Fruit fly (Drosophila melanogaster) whole organism, prepupa: ENCODE data around the gene CG14441.

Source experiments
- Blimp-1 ChIP-seq: fragments of 200-800 bp; sonication (Bioruptor generic); optimal IDR thresholded peaks from 3 replicates; lab custom pipeline; 2017; ENCODE audit warnings: missing biosample characterization, missing genetic modification characterization, mild to moderate bottlenecking, moderate library complexity, missing genetic modification reagents
- CG10631 ChIP-seq: fragments of 200-800 bp; sonication (Bioruptor generic); optimal IDR thresholded peaks from 2 replicates; lab custom pipeline; 2016; ENCODE audit warnings: missing biosample characterization, missing genetic modification characterization
- CG10669 ChIP-seq: fragments of 200-800 bp; sonication (Bioruptor generic); optimal IDR thresholded peaks from 3 replicates; lab custom pipeline; 2018; ENCODE audit warnings: missing biosample characterization, mild to moderate bottlenecking, missing genetic modification characterization, moderate library complexity
- CG11294 ChIP-seq: fragments of 200-800 bp; sonication (Bioruptor generic); IDR thresholded peaks from 2 replicates; pipeline ENCODE4 v1.3.6; 2022; ENCODE audit warnings: missing biosample characterization, missing genetic modification characterization
- CG11762 ChIP-seq: fragments of 200-800 bp; sonication (Bioruptor generic); optimal IDR thresholded peaks from 3 replicates; lab custom pipeline; 2016; ENCODE audit warnings: missing biosample characterization, missing genetic modification characterization; ENCODE audit not compliant: insufficient read depth
- CG11902 ChIP-seq: fragments of 200-800 bp; sonication (Bioruptor generic); optimal IDR thresholded peaks from 3 replicates; lab custom pipeline; 2016; ENCODE audit warnings: missing biosample characterization, missing genetic modification characterization
- CG15336 ChIP-seq: fragments of 200-800 bp; sonication (Bioruptor generic); IDR thresholded peaks from 2 replicates; pipeline ENCODE4 v1.3.6; 2022; ENCODE audit warnings: missing biosample characterization, missing genetic modification characterization
- CG16779 ChIP-seq: fragments of 200-800 bp; sonication (Bioruptor generic); optimal IDR thresholded peaks from 3 replicates; lab custom pipeline; 2017; ENCODE audit warnings: missing biosample characterization, mild to moderate bottlenecking, missing genetic modification characterization
- CG31627 ChIP-seq: fragments of 200-800 bp; sonication (Bioruptor generic); optimal IDR thresholded peaks from 3 replicates; lab custom pipeline; 2016; ENCODE audit warnings: missing biosample characterization, missing genetic modification characterization
- CG32006 ChIP-seq: fragments of 200-800 bp; sonication (Bioruptor generic); optimal IDR thresholded peaks from 3 replicates; lab custom pipeline; 2017; ENCODE audit warnings: missing biosample characterization, mild to moderate bottlenecking, missing genetic modification characterization
- CG3919 ChIP-seq: fragments of 200-800 bp; sonication (Bioruptor generic); optimal IDR thresholded peaks from 3 replicates; lab custom pipeline; 2016; ENCODE audit warnings: missing biosample characterization, missing genetic modification characterization
- CG4318 ChIP-seq: fragments of 200-800 bp; sonication (Bioruptor generic); optimal IDR thresholded peaks from 3 replicates; lab custom pipeline; 2017; ENCODE audit warnings: missing biosample characterization, mild to moderate bottlenecking, missing genetic modification characterization
- CG6163 ChIP-seq: fragments of 200-800 bp; sonication (Bioruptor generic); IDR thresholded peaks from 3 replicates; pipeline ENCODE4 v1.3.6; 2022; ENCODE audit warnings: missing biosample characterization, missing genetic modification characterization
- CG6276 ChIP-seq: fragments of 200-800 bp; sonication (Bioruptor generic); optimal IDR thresholded peaks from 2 replicates; lab custom pipeline; 2017; ENCODE audit warnings: missing biosample characterization, mild to moderate bottlenecking, missing genetic modification characterization
- CG6792 ChIP-seq: fragments of 200-800 bp; sonication (Bioruptor generic); optimal IDR thresholded peaks from 3 replicates; lab custom pipeline; 2016; ENCODE audit warnings: missing biosample characterization, missing genetic modification characterization
- CG6808 ChIP-seq: fragments of 200-800 bp; sonication (Bioruptor generic); optimal IDR thresholded peaks from 3 replicates; lab custom pipeline; 2017; ENCODE audit warnings: missing biosample characterization, missing genetic modification characterization, mild to moderate bottlenecking, moderate library complexity, missing genetic modification reagents
- CG7368 ChIP-seq: fragments of 200-800 bp; sonication (Bioruptor generic); optimal IDR thresholded peaks from 3 replicates; lab custom pipeline; 2016; ENCODE audit warnings: missing biosample characterization, missing genetic modification characterization
- CG8119 ChIP-seq: fragments of 200-800 bp; sonication (Bioruptor generic); IDR thresholded peaks from 3 replicates; pipeline ENCODE4 v1.3.6; 2022; ENCODE audit warnings: missing biosample characterization, missing genetic modification characterization
- CG8319 ChIP-seq: fragments of 200-800 bp; sonication (Bioruptor generic); optimal IDR thresholded peaks from 3 replicates; lab custom pipeline; 2016; ENCODE audit warnings: missing biosample characterization, missing genetic modification characterization
- Eip75B ChIP-seq: fragments of 200-800 bp; sonication (Bioruptor generic); optimal IDR thresholded peaks from 3 replicates; lab custom pipeline; 2016; ENCODE audit warnings: missing biosample characterization, missing genetic modification characterization
- Eip78C ChIP-seq: fragments of 200-800 bp; sonication (Bioruptor generic); peaks from one replicate; lab custom pipeline; 2016; ENCODE audit warnings: missing biosample characterization, missing genetic modification characterization
- Gug ChIP-seq: fragments of 200-800 bp; sonication (Bioruptor generic); IDR thresholded peaks from 2 replicates; pipeline ENCODE4 v1.3.6; 2022; ENCODE audit warnings: missing biosample characterization, missing genetic modification characterization
- Hr39 ChIP-seq: fragments of 200-800 bp; sonication (Bioruptor generic); optimal IDR thresholded peaks from 2 replicates; lab custom pipeline; 2016; ENCODE audit warnings: missing biosample characterization, missing genetic modification characterization
- Hr4 ChIP-seq: fragments of 200-800 bp; sonication (Bioruptor generic); optimal IDR thresholded peaks from 3 replicates; lab custom pipeline; 2016; ENCODE audit warnings: missing biosample characterization, missing genetic modification characterization
- Lpt ChIP-seq: fragments of 200-800 bp; sonication (Bioruptor generic); optimal IDR thresholded peaks from 3 replicates; lab custom pipeline; 2016; ENCODE audit warnings: missing biosample characterization, missing genetic modification characterization
- Met ChIP-seq: fragments of 200-800 bp; sonication (Bioruptor generic); optimal IDR thresholded peaks from 3 replicates; lab custom pipeline; 2016; ENCODE audit warnings: missing biosample characterization, missing genetic modification characterization
- Smox ChIP-seq: fragments of 200-800 bp; sonication (Bioruptor generic); optimal IDR thresholded peaks from 3 replicates; lab custom pipeline; 2016; ENCODE audit warnings: missing biosample characterization, missing genetic modification characterization
- Sox14 ChIP-seq: fragments of 200-800 bp; sonication (Bioruptor generic); optimal IDR thresholded peaks from 3 replicates; lab custom pipeline; 2016; ENCODE audit warnings: missing biosample characterization, missing genetic modification characterization
- Sox15 ChIP-seq: fragments of 200-800 bp; sonication (Bioruptor generic); optimal IDR thresholded peaks from 3 replicates; lab custom pipeline; 2016; ENCODE audit warnings: missing biosample characterization, missing genetic modification characterization
- achi ChIP-seq: fragments of 200-800 bp; sonication (Bioruptor generic); optimal IDR thresholded peaks from 3 replicates; lab custom pipeline; 2016; ENCODE audit warnings: missing biosample characterization, missing genetic modification characterization
- acj6 ChIP-seq: fragments of 200-800 bp; sonication (Bioruptor generic); optimal IDR thresholded peaks from 3 replicates; lab custom pipeline; 2016; ENCODE audit warnings: missing biosample characterization, missing genetic modification characterization
- dac ChIP-seq: fragments of 200-800 bp; sonication (Bioruptor generic); optimal IDR thresholded peaks from 2 replicates; lab custom pipeline; 2017; ENCODE audit warnings: missing biosample characterization, mild to moderate bottlenecking, missing genetic modification characterization
- dsx ChIP-seq: fragments of 200-800 bp; optimal IDR thresholded peaks from 3 replicates; lab custom pipeline; 2019; ENCODE audit warnings: missing biosample characterization, mild to moderate bottlenecking, missing genetic modification characterization, moderate library complexity; ENCODE audit not compliant: poor library complexity, severe bottlenecking
- esn ChIP-seq: fragments of 200-800 bp; sonication (Bioruptor generic); optimal IDR thresholded peaks from 2 replicates; lab custom pipeline; 2016; ENCODE audit warnings: missing biosample characterization, mild to moderate bottlenecking, missing genetic modification characterization, moderate library complexity
- fd59A ChIP-seq: fragments of 200-800 bp; sonication (Bioruptor generic); optimal IDR thresholded peaks from 2 replicates; lab custom pipeline; 2017; ENCODE audit warnings: missing biosample characterization, mild to moderate bottlenecking, missing genetic modification characterization, missing genetic modification reagents
- fkh ChIP-seq: fragments of 200-800 bp; sonication (Bioruptor generic); optimal IDR thresholded peaks from 3 replicates; lab custom pipeline; 2017; ENCODE audit warnings: missing biosample characterization, mild to moderate bottlenecking, missing genetic modification characterization, moderate library complexity
- lz ChIP-seq: fragments of 200-800 bp; sonication (Bioruptor generic); optimal IDR thresholded peaks from 3 replicates; lab custom pipeline; 2016; ENCODE audit warnings: missing biosample characterization, missing genetic modification characterization
- net ChIP-seq: fragments of 200-800 bp; sonication (Bioruptor generic); optimal IDR thresholded peaks from 3 replicates; lab custom pipeline; 2016; ENCODE audit warnings: missing biosample characterization, missing genetic modification characterization
- pdm3 ChIP-seq: fragments of 200-800 bp; sonication (Bioruptor generic); optimal IDR thresholded peaks from 3 replicates; lab custom pipeline; 2016; ENCODE audit warnings: missing biosample characterization, missing genetic modification characterization
- salr ChIP-seq, 2 experiments: fragments of 200-800 bp; sonication (Bioruptor generic); optimal IDR thresholded peaks; 3 replicates each; lab custom pipeline; 2016 to 2018; ENCODE audit warnings: missing biosample characterization in 2 of 2, missing genetic modification characterization in 2 of 2, mild to moderate bottlenecking in 1 of 2
- ss ChIP-seq, 2 experiments: fragments of 200-800 bp; sonication (Bioruptor generic); optimal IDR thresholded peaks; 2 replicates in 1 of 2; 3 replicates in 1 of 2; lab custom pipeline; 2017 to 2018; ENCODE audit warnings: mild to moderate bottlenecking in 2 of 2, missing biosample characterization in 2 of 2, missing genetic modification characterization in 2 of 2, moderate library complexity in 1 of 2
- svp ChIP-seq: fragments of 200-800 bp; sonication (Bioruptor generic); peaks from one replicate; lab custom pipeline; 2016; ENCODE audit warnings: missing biosample characterization, missing genetic modification characterization
- topi ChIP-seq: fragments of 200-800 bp; sonication (Bioruptor generic); optimal IDR thresholded peaks from 3 replicates; lab custom pipeline; 2016; ENCODE audit warnings: missing biosample characterization, missing genetic modification characterization
- vri ChIP-seq: fragments of 200-800 bp; sonication (Bioruptor generic); optimal IDR thresholded peaks from 3 replicates; lab custom pipeline; 2016; ENCODE audit warnings: missing biosample characterization, mild to moderate bottlenecking, missing genetic modification characterization

CG14441 gene

dm6 chrX:6741184-6741586, 41.9 kb downstream of the CG14441 start (continued):
- TF ChIP-seq CG16779 (tag; lab: Kevin White, UChicago) (no peak), CG7368 (GFP tag; lab: Kevin White, UChicago) (no peak), CG6808 (no peak), dsx (GFP tag; lab: Kevin White, UChicago) (no peak), fkh (GFP tag; lab: Kevin White, UChicago) (no peak), CG11902 (GFP tag; lab: Kevin White, UChicago) (no peak), Met (peak; percentile 19), achi (GFP tag; lab: Kevin White, UChicago) (peak; percentile 40), Lpt (GFP tag; lab: Kevin White, UChicago) (no peak), CG11294 (no peak; the same call in 1 of the 2 replicates), esn (GFP tag; lab: Kevin White, UChicago) (peak; percentile 41), CG31627 (GFP tag; lab: Kevin White, UChicago) (peak; percentile 33), dac (no peak), Sox15 (GFP tag; lab: Kevin White, UChicago) (no peak), acj6 (peak; percentile 27), CG6163 (GFP tag; lab: Robert Waterston, UW) (peak; percentile 60; the same call in 2 of the 3 replicates), lz (GFP tag; lab: Kevin White, UChicago) (peak; percentile 43), CG10631 (GFP tag; lab: Kevin White, UChicago) (no peak), CG6792 (GFP tag; lab: Kevin White, UChicago) (peak; percentile 27), ss (GFP tag; optimal IDR thresholded peaks at IDR 0.05; lab: Kevin White, UChicago) (no peak), Eip78C (GFP tag; lab: Kevin White, UChicago) (peak; percentile 77), CG32006 (GFP tag; lab: Kevin White, UChicago) (peak; percentile 13), Gug (GFP tag; lab: Robert Waterston, UW) (peak; percentile 39; the same call in 1 of the 2 replicates), CG3919 (GFP tag; lab: Kevin White, UChicago) (peak; percentile 25), svp (GFP tag; lab: Kevin White, UChicago) (peak; percentile 76), Eip75B (GFP tag; lab: Kevin White, UChicago) (peak; percentile 55), CG10669 (GFP tag; lab: Kevin White, UChicago) (peak; percentile 10), Blimp-1 (GFP tag; lab: Kevin White, UChicago) (no peak), CG6276 (no peak), pdm3 (GFP tag; lab: Kevin White, UChicago) (peak; percentile 38), net (peak; percentile 7), CG15336 (peak; percentile 70)

- TF ChIP-seq CG4318 (GFP tag; lab: Kevin White, UChicago) (no peak), CG31627 (GFP tag; lab: Kevin White, UChicago) (peak; percentile 6), salr (GFP tag; optimal IDR thresholded peaks at IDR 0.05; lab: Kevin White, UChicago) (no peak), ss (GFP tag; optimal IDR thresholded peaks at IDR 0.05; lab: Kevin White, UChicago) (no peak), Met (peak; percentile 26), Sox14 (peak; percentile 5), esn (GFP tag; lab: Kevin White, UChicago) (no peak), CG8319 (GFP tag; lab: Kevin White, UChicago) (no peak), CG32006 (GFP tag; lab: Kevin White, UChicago) (peak; percentile 36), Eip78C (GFP tag; lab: Kevin White, UChicago) (peak; percentile 37), CG11294 (no peak), topi (peak; percentile 26), CG10669 (GFP tag; lab: Kevin White, UChicago) (peak; percentile 15), CG11762 (GFP tag; lab: Kevin White, UChicago) (no peak), CG15336 (0 out of 2 replicates have a peak, but pooled peaks have one; percentile 30), pdm3 (GFP tag; lab: Kevin White, UChicago) (peak; percentile 31), CG6792 (GFP tag; lab: Kevin White, UChicago) (peak; percentile 18), Hr4 (GFP tag; lab: Kevin White, UChicago) (peak; percentile 12), Smox (GFP tag; lab: Kevin White, UChicago) (peak; percentile 17), Hr39 (GFP tag; lab: Kevin White, UChicago) (peak; percentile 30), dsx (GFP tag; lab: Kevin White, UChicago) (no peak), fd59A (GFP tag; lab: Kevin White, UChicago) (no peak), CG11902 (GFP tag; lab: Kevin White, UChicago) (no peak), vri (no peak), CG8119 (GFP tag; lab: Robert Waterston, UW) (peak; percentile 46; the same call in 1 of the 3 replicates), svp (GFP tag; lab: Kevin White, UChicago) (no peak), dac (no peak), lz (GFP tag; lab: Kevin White, UChicago) (no peak)
These were observed 43.9 kb downstream of the CG14441 start for dm6 chrX:6743192-6743591.
